Worm (Caenorhabditis elegans) whole organism, L3 larva: Measurements from ENCODE around the gene fbxc-33.

ENCODE experiments used
- ceh-82 ChIP-seq: fragments of 150-350 bp; optimal IDR thresholded peaks from 2 replicates; lab custom pipeline; 2014; ENCODE audit warnings: missing biosample characterization, missing genetic modification characterization
- egl-27 ChIP-seq: sonication (generic microtip); optimal IDR thresholded peaks from 4 replicates; lab custom pipeline; 2017; ENCODE audit warnings: missing biosample characterization, missing genetic modification reagents, missing genetic modification characterization
- fkh-10 ChIP-seq: sonication (generic microtip); optimal IDR thresholded peaks from 2 replicates; lab custom pipeline; 2017; ENCODE audit warnings: missing biosample characterization, missing genetic modification reagents, missing genetic modification characterization
- nhr-237 ChIP-seq: fragments of 150-350 bp; optimal IDR thresholded peaks from 2 replicates; lab custom pipeline; 2014; ENCODE audit warnings: missing biosample characterization, missing genetic modification characterization
- zag-1 ChIP-seq: fragments of 150-350 bp; optimal IDR thresholded peaks from 2 replicates; lab custom pipeline; 2014; ENCODE audit warnings: missing biosample characterization, missing genetic modification characterization

ce11 chrII:915780-916179 is 2.3 kb downstream of the fbxc-33 start, which contains the start of gene fbxc-29:
- TF ChIP-seq egl-27 (tag; lab: Kevin White, UChicago) (no peak), fkh-10 (GFP tag; lab: Kevin White, UChicago) (no peak), ceh-82 (tag; lab: Kevin White, UChicago) (no peak), nhr-237 (tag; lab: Kevin White, UChicago) (no peak), zag-1 (tag; lab: Kevin White, UChicago) (no peak)
